Worm (Caenorhabditis elegans): ENCODE results near the gene str-94.

Gene str-94

ce11 chrV:9249206-9249605 is at the start of gene str-94:
str-94 (minus strand) TSS chrV:9249306.
- no peak for TF ChIP-seq him-1 (tag; optimal IDR thresholded peaks at IDR 0.05)
- TF ChIP-seq W03F9.2 (tag; optimal IDR thresholded peaks at IDR 0.05), result no peak
- no peak for TF ChIP-seq dao-5 (tag; optimal IDR thresholded peaks at IDR 0.05)

ce11 chrV:9297332-9297731 is 48.2 kb upstream of the str-94 start, which contains the start of gene F44A2.5:
F44A2.5 (plus strand) TSS chrV:9297632.
- TF ChIP-seq dao-5 (tag; optimal IDR thresholded peaks at IDR 0.05), result no peak
- no peak for TF ChIP-seq W03F9.2 (tag; optimal IDR thresholded peaks at IDR 0.05)
- no peak for TF ChIP-seq him-1 (tag; optimal IDR thresholded peaks at IDR 0.05)

- TF ChIP-seq him-1 (tag; optimal IDR thresholded peaks at IDR 0.05) (no peak), dao-5 (tag; optimal IDR thresholded peaks at IDR 0.05) (no peak), W03F9.2 (tag; optimal IDR thresholded peaks at IDR 0.05) (no peak)
Observed at ce11 chrV:9295581-9295980, 46.5 kb upstream of the str-94 start.

- TF ChIP-seq him-1 (tag; optimal IDR thresholded peaks at IDR 0.05) (no peak), W03F9.2 (tag; optimal IDR thresholded peaks at IDR 0.05) (no peak), dao-5 (tag; optimal IDR thresholded peaks at IDR 0.05) (no peak)
Observed at ce11 chrV:9293359-9293758, 44.3 kb upstream of the str-94 start.

- TF ChIP-seq W03F9.2 (tag; optimal IDR thresholded peaks at IDR 0.05), result no peak
- TF ChIP-seq dao-5 (tag; optimal IDR thresholded peaks at IDR 0.05), result no peak
- no peak for TF ChIP-seq him-1 (tag; optimal IDR thresholded peaks at IDR 0.05)
Observed at ce11 chrV:9291919-9292318, 42.8 kb upstream of the str-94 start, which contains the start of gene ZK682.7. ZK682.7 (minus strand) TSS chrV:9292165.

ce11 chrV:9287460-9287859 is 38.4 kb upstream of the str-94 start, which contains the start of gene lron-2:
lron-2 (minus strand) TSS chrV:9287560.
- TF ChIP-seq him-1 (tag; optimal IDR thresholded peaks at IDR 0.05), result no peak
- TF ChIP-seq W03F9.2 (tag; optimal IDR thresholded peaks at IDR 0.05), result no peak
- TF ChIP-seq dao-5 (tag; optimal IDR thresholded peaks at IDR 0.05), result no peak

- TF ChIP-seq W03F9.2 (tag; optimal IDR thresholded peaks at IDR 0.05), result no peak
- no peak for TF ChIP-seq him-1 (tag; optimal IDR thresholded peaks at IDR 0.05)
- no peak for TF ChIP-seq dao-5 (tag; optimal IDR thresholded peaks at IDR 0.05)
Observed at ce11 chrV:9283452-9283851, 34.3 kb upstream of the str-94 start.

ce11 chrV:9282110-9282509 is 33.0 kb upstream of the str-94 start, which contains the start of gene hlh-10:
hlh-10 (minus strand) TSS chrV:9282210.
- TF ChIP-seq him-1 (tag; optimal IDR thresholded peaks at IDR 0.05) (no peak), dao-5 (tag; optimal IDR thresholded peaks at IDR 0.05) (no peak), W03F9.2 (tag; optimal IDR thresholded peaks at IDR 0.05) (no peak)

- TF ChIP-seq W03F9.2 (tag; optimal IDR thresholded peaks at IDR 0.05) (no peak), dao-5 (tag; optimal IDR thresholded peaks at IDR 0.05) (no peak), him-1 (tag; optimal IDR thresholded peaks at IDR 0.05) (no peak)
Observed at ce11 chrV:9274127-9275042, 25.3 kb upstream of the str-94 start.

ce11 chrV:9273587-9273986 is 24.5 kb upstream of the str-94 start:
- TF ChIP-seq dao-5 (tag; optimal IDR thresholded peaks at IDR 0.05) (no peak), him-1 (tag; optimal IDR thresholded peaks at IDR 0.05) (peak; percentile 55)

ce11 chrV:9272624-9273023 is 23.5 kb upstream of the str-94 start:
- no peak for TF ChIP-seq W03F9.2 (tag; optimal IDR thresholded peaks at IDR 0.05)
- TF ChIP-seq him-1 (tag; optimal IDR thresholded peaks at IDR 0.05), result no peak
- TF ChIP-seq dao-5 (tag; optimal IDR thresholded peaks at IDR 0.05), result no peak

ce11 chrV:9271835-9272234 is 22.7 kb upstream of the str-94 start:
- TF ChIP-seq dao-5 (tag; optimal IDR thresholded peaks at IDR 0.05) (no peak), him-1 (tag; optimal IDR thresholded peaks at IDR 0.05) (no peak), W03F9.2 (tag; optimal IDR thresholded peaks at IDR 0.05) (no peak)

- TF ChIP-seq dao-5 (tag; optimal IDR thresholded peaks at IDR 0.05), result no peak
- no peak for TF ChIP-seq him-1 (tag; optimal IDR thresholded peaks at IDR 0.05)
- no peak for TF ChIP-seq W03F9.2 (tag; optimal IDR thresholded peaks at IDR 0.05)
Observed at ce11 chrV:9270442-9270841, 21.3 kb upstream of the str-94 start.

ce11 chrV:9268202-9268601 is 19.1 kb upstream of the str-94 start:
- TF ChIP-seq dao-5 (tag; optimal IDR thresholded peaks at IDR 0.05) (no peak), him-1 (tag; optimal IDR thresholded peaks at IDR 0.05) (no peak), W03F9.2 (tag; optimal IDR thresholded peaks at IDR 0.05) (no peak)
